Worm (Caenorhabditis elegans) whole organism, L2 larva: ENCODE measurements around the gene set-5.
A peak's percentile ranks its signal among the peaks of the same experiment; 100 is the strongest.

ENCODE experiments used
- C34F6.9 ChIP-seq: fragments of 150-350 bp; optimal IDR thresholded peaks from 2 replicates; lab custom pipeline; 2014; ENCODE audit warnings: missing biosample characterization, missing genetic modification characterization
- F13H6.1 ChIP-seq: sonication (generic microtip); optimal IDR thresholded peaks from 2 replicates; lab custom pipeline; 2016; ENCODE audit warnings: missing genetic modification characterization, missing compliant biosample characterization
- R02D3.7 ChIP-seq: fragments of 150-350 bp; optimal IDR thresholded peaks from 2 replicates; lab custom pipeline; 2014; ENCODE audit warnings: missing biosample characterization, missing genetic modification characterization
- Y55F3AM.14 ChIP-seq: fragments of 200-800 bp; sonication (Bioruptor generic); optimal IDR thresholded peaks from 2 replicates; lab custom pipeline; 2018; ENCODE audit warnings: mild to moderate bottlenecking, missing genetic modification characterization, missing compliant biosample characterization
- ZK546.5 ChIP-seq: sonication (generic microtip); optimal IDR thresholded peaks from 2 replicates; lab custom pipeline; 2017; ENCODE audit warnings: missing biosample characterization, missing genetic modification characterization
- alr-1 ChIP-seq: fragments of 150-350 bp; optimal IDR thresholded peaks from 2 replicates; lab custom pipeline; 2014; ENCODE audit warnings: missing biosample characterization, missing genetic modification characterization
- aly-2 ChIP-seq: fragments of 150-350 bp; optimal IDR thresholded peaks from 2 replicates; lab custom pipeline; 2014; ENCODE audit warnings: missing biosample characterization, missing genetic modification characterization
- ama-1 ChIP-seq: fragments of 150-350 bp; optimal IDR thresholded peaks from 2 replicates; lab custom pipeline; 2018; ENCODE audit warnings: inconsistent platforms
- blmp-1 ChIP-seq: sonication (generic microtip); optimal IDR thresholded peaks from 2 replicates; lab custom pipeline; 2017; ENCODE audit warnings: missing genetic modification characterization, mild to moderate bottlenecking, missing compliant biosample characterization, antibody characterized with exemption, moderate library complexity; ENCODE audit not compliant: insufficient read depth
- ceh-16 ChIP-seq: fragments of 150-350 bp; optimal IDR thresholded peaks from 2 replicates; lab custom pipeline; 2014; ENCODE audit warnings: missing biosample characterization, missing genetic modification characterization
- ceh-82 ChIP-seq: fragments of 150-350 bp; optimal IDR thresholded peaks from 2 replicates; lab custom pipeline; 2014; ENCODE audit warnings: missing biosample characterization, missing genetic modification characterization
- crh-2 ChIP-seq: sonication (generic microtip); optimal IDR thresholded peaks from 2 replicates; lab custom pipeline; 2017; ENCODE audit warnings: missing biosample characterization, missing genetic modification characterization
- dmd-4 ChIP-seq: sonication (generic microtip); optimal IDR thresholded peaks from 2 replicates; lab custom pipeline; 2017; ENCODE audit warnings: missing biosample characterization, missing genetic modification characterization
- egl-27 ChIP-seq: sonication (generic microtip); optimal IDR thresholded peaks from 3 replicates; lab custom pipeline; 2017; ENCODE audit warnings: missing biosample characterization, missing genetic modification reagents, missing genetic modification characterization
- elt-1 ChIP-seq: fragments of 150-350 bp; optimal IDR thresholded peaks from 2 replicates; lab custom pipeline; 2014; ENCODE audit warnings: missing biosample characterization, missing genetic modification characterization
- elt-3 ChIP-seq: sonication (generic microtip); optimal IDR thresholded peaks from 2 replicates; lab custom pipeline; 2017; ENCODE audit warnings: missing biosample characterization, missing genetic modification characterization
- fos-1 ChIP-seq: fragments of 150-350 bp; optimal IDR thresholded peaks from 2 replicates; lab custom pipeline; 2014; ENCODE audit warnings: missing biosample characterization, missing genetic modification characterization
- gmeb-1 ChIP-seq: fragments of 150-350 bp; optimal IDR thresholded peaks from 2 replicates; lab custom pipeline; 2014; ENCODE audit warnings: missing biosample characterization, missing genetic modification characterization
- lin-11 ChIP-seq: fragments of 150-350 bp; sonication (generic microtip); optimal IDR thresholded peaks from 2 replicates; lab custom pipeline; 2014; ENCODE audit warnings: missing biosample characterization, missing genetic modification characterization, inconsistent platforms, mixed read lengths
- lin-13 ChIP-seq: fragments of 150-350 bp; optimal IDR thresholded peaks from 2 replicates; lab custom pipeline; 2014; ENCODE audit warnings: missing biosample characterization, missing genetic modification reagents, missing genetic modification characterization
- lsy-2 ChIP-seq, 2 experiments: fragments of 150-350 bp in 1 of 2; sonication (generic microtip) in 1 of 2; optimal IDR thresholded peaks; 2 replicates each; lab custom pipeline; 2014 to 2017; ENCODE audit warnings: missing biosample characterization in 2 of 2, missing genetic modification characterization in 2 of 2
- mab-5 ChIP-seq: fragments of 150-350 bp; optimal IDR thresholded peaks from 2 replicates; lab custom pipeline; 2014; ENCODE audit warnings: missing biosample characterization, missing genetic modification characterization
- mbf-1 ChIP-seq: sonication (generic microtip); optimal IDR thresholded peaks from 2 replicates; lab custom pipeline; 2017; ENCODE audit warnings: missing biosample characterization, missing genetic modification characterization
- mdl-1 ChIP-seq, 2 experiments: fragments of 150-350 bp in 1 of 2; sonication (generic microtip) in 1 of 2; optimal IDR thresholded peaks; 2 replicates each; lab custom pipeline; 2017; ENCODE audit warnings: missing biosample characterization in 2 of 2, missing genetic modification characterization in 2 of 2
- nhr-10 ChIP-seq: sonication (generic microtip); optimal IDR thresholded peaks from 2 replicates; lab custom pipeline; 2017; ENCODE audit warnings: missing biosample characterization, missing genetic modification characterization
- nhr-11 ChIP-seq: fragments of 150-350 bp; optimal IDR thresholded peaks from 2 replicates; lab custom pipeline; 2014; ENCODE audit warnings: missing biosample characterization, missing genetic modification characterization
- nhr-12 ChIP-seq: fragments of 150-350 bp; optimal IDR thresholded peaks from 2 replicates; lab custom pipeline; 2014; ENCODE audit warnings: missing biosample characterization, missing genetic modification characterization
- nhr-129 ChIP-seq: fragments of 150-350 bp; optimal IDR thresholded peaks from 2 replicates; lab custom pipeline; 2014; ENCODE audit warnings: missing biosample characterization, missing genetic modification characterization
- nhr-237 ChIP-seq: fragments of 150-350 bp; optimal IDR thresholded peaks from 2 replicates; lab custom pipeline; 2014; ENCODE audit warnings: missing biosample characterization, missing genetic modification characterization
- nhr-25 ChIP-seq: fragments of 150-350 bp; sonication (generic microtip); optimal IDR thresholded peaks from 3 replicates; lab custom pipeline; 2014; ENCODE audit warnings: missing biosample characterization, missing genetic modification characterization
- nhr-6 ChIP-seq: fragments of 150-350 bp; optimal IDR thresholded peaks from 2 replicates; lab custom pipeline; 2014; ENCODE audit warnings: missing biosample characterization, missing genetic modification characterization
- nhr-77 ChIP-seq: fragments of 150-350 bp; optimal IDR thresholded peaks from 2 replicates; lab custom pipeline; 2014; ENCODE audit warnings: missing biosample characterization, missing genetic modification characterization
- peb-1 ChIP-seq: fragments of 150-350 bp; optimal IDR thresholded peaks from 2 replicates; lab custom pipeline; 2014; ENCODE audit warnings: missing biosample characterization, missing genetic modification characterization
- skn-1 ChIP-seq: sonication (generic microtip); optimal IDR thresholded peaks from 2 replicates; lab custom pipeline; 2017; ENCODE audit warnings: missing biosample characterization, missing genetic modification characterization
- sma-3 ChIP-seq: sonication (generic microtip); optimal IDR thresholded peaks from 2 replicates; lab custom pipeline; 2016; ENCODE audit warnings: missing genetic modification reagents, missing genetic modification characterization, missing compliant biosample characterization
- sma-9 ChIP-seq, 2 experiments: fragments of 150-350 bp in 1 of 2; sonication (generic microtip) in 1 of 2; optimal IDR thresholded peaks; 2 replicates each; lab custom pipeline; 2014 to 2016; ENCODE audit warnings: missing genetic modification characterization in 2 of 2, mild to moderate bottlenecking in 1 of 2, missing biosample characterization in 1 of 2, missing compliant biosample characterization in 1 of 2, missing genetic modification reagents in 1 of 2, moderate library complexity in 1 of 2
- snpc-4 ChIP-seq: fragments of 150-350 bp; optimal IDR thresholded peaks from 2 replicates; lab custom pipeline; 2014; ENCODE audit warnings: missing biosample characterization, missing genetic modification characterization
- unc-39 ChIP-seq: fragments of 150-350 bp; optimal IDR thresholded peaks from 2 replicates; lab custom pipeline; 2014; ENCODE audit warnings: missing biosample characterization, missing genetic modification characterization
- unc-62 ChIP-seq: fragments of 150-350 bp; optimal IDR thresholded peaks from 2 replicates; lab custom pipeline; 2014; ENCODE audit warnings: missing biosample characterization, missing genetic modification reagents, missing genetic modification characterization
- zag-1 ChIP-seq: fragments of 150-350 bp; optimal IDR thresholded peaks from 2 replicates; lab custom pipeline; 2014; ENCODE audit warnings: missing biosample characterization, missing genetic modification characterization
- ztf-1 ChIP-seq: fragments of 200-800 bp; sonication (Bioruptor generic); conservative IDR thresholded peaks from 2 replicates; pipeline ENCODE4 v1.3.6; 2022; ENCODE audit warnings: missing genetic modification characterization, missing compliant biosample characterization
- ztf-11 ChIP-seq: sonication (generic microtip); optimal IDR thresholded peaks from 2 replicates; lab custom pipeline; 2017; ENCODE audit warnings: missing biosample characterization, missing genetic modification characterization

set-5 gene

ce11 chrV:14689060-14689750 is 9.6 kb upstream of the set-5 start, which contains the start of gene gasr-8:
gasr-8 (plus strand) TSS chrV:14689110.
- TF ChIP-seq nhr-237 (tag; lab: Kevin White, UChicago) (no peak), ceh-16 (tag; lab: Kevin White, UChicago) (no peak), ceh-82 (tag; lab: Kevin White, UChicago) (no peak), ztf-1 (GFP tag; lab: Robert Waterston, UW) (no peak), sma-3 (no peak), blmp-1 (tag; lab: Kevin White, UChicago) (no peak), lsy-2 (tag; optimal IDR thresholded peaks at IDR 0.05; lab: Kevin White, UChicago) (no peak), zag-1 (tag; lab: Kevin White, UChicago) (no peak), nhr-10 (tag; lab: Kevin White, UChicago) (no peak), crh-2 (tag; lab: Kevin White, UChicago) (no peak), mbf-1 (tag; lab: Kevin White, UChicago) (no peak), lin-11 (tag; lab: Kevin White, UChicago) (no peak), F13H6.1 (tag; lab: Kevin White, UChicago) (no peak), nhr-12 (tag; lab: Kevin White, UChicago) (no peak), lin-13 (GFP tag; lab: Kevin White, UChicago) (no peak), elt-3 (no peak), R02D3.7 (tag; lab: Kevin White, UChicago) (no peak), peb-1 (tag; lab: Kevin White, UChicago) (no peak)

- TF ChIP-seq crh-2 (tag; lab: Kevin White, UChicago) (no peak), R02D3.7 (tag; lab: Kevin White, UChicago) (no peak), peb-1 (tag; lab: Kevin White, UChicago) (no peak), ZK546.5 (no peak), nhr-25 (tag; lab: Kevin White, UChicago) (no peak), elt-1 (tag; lab: Kevin White, UChicago) (no peak), sma-9 (GFP tag; optimal IDR thresholded peaks at IDR 0.05; lab: Kevin White, UChicago) (no peak), sma-9 (tag; optimal IDR thresholded peaks at IDR 0.05; lab: Kevin White, UChicago) (no peak), Y55F3AM.14 (no peak), mab-5 (no peak), nhr-10 (tag; lab: Kevin White, UChicago) (no peak), snpc-4 (no peak), mdl-1 (tag; optimal IDR thresholded peaks at IDR 0.05; lab: Kevin White, UChicago) (no peak), gmeb-1 (tag; lab: Kevin White, UChicago) (no peak), dmd-4 (tag; lab: Kevin White, UChicago) (no peak), nhr-12 (tag; lab: Kevin White, UChicago) (no peak), unc-39 (tag; lab: Kevin White, UChicago) (no peak), unc-62 (GFP tag; lab: Kevin White, UChicago) (no peak)
Observed at ce11 chrV:14695713-14696112, 3.1 kb upstream of the set-5 start.

- TF ChIP-seq blmp-1 (tag; lab: Kevin White, UChicago) (no peak), Y55F3AM.14 (peak; percentile 12), elt-3 (no peak), dmd-4 (tag; lab: Kevin White, UChicago) (no peak), nhr-6 (tag; lab: Kevin White, UChicago) (no peak), mbf-1 (tag; lab: Kevin White, UChicago) (no peak), sma-3 (peak; percentile 42), egl-27 (peak; percentile 17), sma-9 (GFP tag; optimal IDR thresholded peaks at IDR 0.05; lab: Kevin White, UChicago) (peak; percentile 84), sma-9 (tag; optimal IDR thresholded peaks at IDR 0.05; lab: Kevin White, UChicago) (no peak), gmeb-1 (tag; lab: Kevin White, UChicago) (peak; percentile 5), lin-11 (tag; lab: Kevin White, UChicago) (no peak), fos-1 (tag; lab: Kevin White, UChicago) (peak; percentile 99), nhr-11 (tag; lab: Kevin White, UChicago) (no peak), ceh-82 (tag; lab: Kevin White, UChicago) (no peak), ama-1 (no peak), unc-62 (GFP tag; lab: Kevin White, UChicago) (no peak), aly-2 (no peak), skn-1 (no peak), mab-5 (peak; percentile 8), zag-1 (tag; lab: Kevin White, UChicago) (peak; percentile 52), peb-1 (tag; lab: Kevin White, UChicago) (no peak), lsy-2 (tag; optimal IDR thresholded peaks at IDR 0.05; lab: Kevin White, UChicago) (peak in 1 of 2 experiments; percentile 77), ztf-11 (tag; lab: Kevin White, UChicago) (no peak), mdl-1 (tag; optimal IDR thresholded peaks at IDR 0.05; lab: Kevin White, UChicago) (peak in 1 of 2 experiments; percentile 47), nhr-10 (tag; lab: Kevin White, UChicago) (no peak), snpc-4 (no peak), ceh-16 (tag; lab: Kevin White, UChicago) (no peak), nhr-25 (tag; lab: Kevin White, UChicago) (peak; percentile 71), alr-1 (no peak), nhr-12 (tag; lab: Kevin White, UChicago) (no peak), elt-1 (tag; lab: Kevin White, UChicago) (no peak), nhr-77 (tag; lab: Kevin White, UChicago) (no peak), R02D3.7 (tag; lab: Kevin White, UChicago) (no peak), ZK546.5 (no peak), C34F6.9 (peak; percentile 86), nhr-129 (peak; percentile 92), crh-2 (tag; lab: Kevin White, UChicago) (peak; percentile 56)
Observed at ce11 chrV:14696604-14697307, 2.0 kb upstream of the set-5 start, which contains the start of gene unc-112. unc-112 (minus strand) TSS chrV:14696654.
